Fruit fly (Drosophila melanogaster) whole organism: ENCODE measurements around the gene crb.

ENCODE experiments used
- CG8478 ChIP-seq: fragments of >200 bp; optimal IDR thresholded peaks from 2 replicates; lab custom pipeline; 2018; ENCODE audit warnings: inconsistent platforms
- pan ChIP-seq: fragments of >200 bp; optimal IDR thresholded peaks from 2 replicates; lab custom pipeline; 2017

DNA sequence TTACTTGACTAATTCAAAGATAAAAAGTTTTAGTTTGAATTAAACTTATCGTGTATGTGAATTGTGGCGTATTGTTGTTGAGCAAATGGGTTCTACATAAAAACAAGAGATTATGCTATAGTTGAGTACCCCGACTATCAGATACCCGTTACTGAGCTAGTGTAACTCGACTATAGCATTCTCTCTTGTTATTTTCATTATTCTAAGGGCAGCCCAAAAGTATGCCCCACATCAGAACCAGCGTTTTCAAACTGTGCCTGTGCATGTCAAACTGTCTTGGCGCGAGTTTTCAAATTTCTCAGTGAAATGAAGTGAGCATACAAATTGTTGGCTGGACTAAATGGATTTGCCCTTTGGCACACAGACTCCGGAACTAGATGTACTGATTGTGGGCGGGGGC lies 15.6 kb upstream of the crb start, which contains the start of gene shps:
- no peak for TF ChIP-seq pan
- no peak for TF ChIP-seq CG8478 (lab: Kevin White, UChicago)
